Fruit fly (Drosophila melanogaster) Kc167 (cell line): Measurements from ENCODE around the gene CG9231.

Experiments
- Myc ChIP-seq: fragments of >200 bp; optimal IDR thresholded peaks from 2 replicates; lab custom pipeline; 2017; ENCODE audit warnings: missing external identifiers
- Sin3A ChIP-seq: fragments of >200 bp; optimal IDR thresholded peaks from 2 replicates; lab custom pipeline; 2018; ENCODE audit warnings: missing external identifiers
- h ChIP-seq: fragments of >200 bp; optimal IDR thresholded peaks from 3 replicates; lab custom pipeline; 2018; ENCODE audit warnings: missing external identifiers
- insv ChIP-seq: fragments of >200 bp; optimal IDR thresholded peaks from 3 replicates; lab custom pipeline; 2018; ENCODE audit warnings: missing external identifiers
- psq ChIP-seq: fragments of >200 bp; optimal IDR thresholded peaks from 2 replicates; lab custom pipeline; 2017; ENCODE audit warnings: missing external identifiers
- ttk ChIP-seq: sonication (Bioruptor generic); optimal IDR thresholded peaks from 2 replicates; lab custom pipeline; 2017; ENCODE audit warnings: missing external identifiers

DNA sequence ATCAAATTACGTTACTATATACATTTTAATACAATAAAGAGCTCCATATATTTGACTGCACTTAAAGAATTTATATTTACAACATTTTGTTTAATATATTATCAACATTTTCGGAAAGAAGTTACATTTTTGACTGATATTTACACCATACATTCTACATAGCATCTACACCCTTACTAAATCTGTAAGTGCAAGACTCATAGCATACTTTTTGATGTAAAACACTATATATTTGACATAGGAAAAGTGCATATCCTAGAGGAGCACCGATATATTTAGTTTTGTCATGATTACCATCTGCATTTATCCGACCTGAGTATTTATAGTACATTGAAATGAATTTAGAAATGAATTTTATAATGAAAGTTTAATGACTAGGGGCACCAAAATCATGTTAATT, 16.8 kb downstream of the CG9231 start:
- TF ChIP-seq h: no peak
- TF ChIP-seq psq (lab: Kevin White, UChicago): no peak
- TF ChIP-seq insv (lab: Kevin White, UChicago): no peak
- TF ChIP-seq Myc (lab: Kevin White, UChicago): no peak
- TF ChIP-seq Sin3A (lab: Kevin White, UChicago): no peak
- TF ChIP-seq ttk (lab: Kevin White, UChicago): no peak
